Worm (Caenorhabditis elegans): ENCODE data around the gene mig-14.

- no peak for TF ChIP-seq F13C5.2 (tag; optimal IDR thresholded peaks at IDR 0.05)
- no peak for TF ChIP-seq ama-1 (optimal IDR thresholded peaks at IDR 0.05)
- TF ChIP-seq pes-1 (GFP tag; IDR thresholded peaks at IDR 0.05), result no peak
- TF ChIP-seq hmbx-1 (tag; optimal IDR thresholded peaks at IDR 0.05), result no peak
- TF ChIP-seq hnd-1 (tag; optimal IDR thresholded peaks at IDR 0.05), result no peak
- TF ChIP-seq hmg-4 (GFP tag; optimal IDR thresholded peaks at IDR 0.05), result no peak
- TF ChIP-seq tra-4 (tag; optimal IDR thresholded peaks at IDR 0.05), result no peak
- TF ChIP-seq sea-1 (GFP tag; conservative IDR thresholded peaks at IDR 0.05), result no peak
- TF ChIP-seq ets-7 (tag; optimal IDR thresholded peaks at IDR 0.05), result no peak
- TF ChIP-seq tbx-11 (GFP tag; IDR thresholded peaks at IDR 0.05), result no peak
- TF ChIP-seq tbx-37 (GFP tag; conservative IDR thresholded peaks at IDR 0.05), result no peak
- TF ChIP-seq B0310.2 (tag; optimal IDR thresholded peaks at IDR 0.05), result no peak
Measured at ce11 chrII:13783880-13784279, 42.3 kb downstream of the mig-14 start, which contains the start of gene C01B9.4.

All from whole organism, early embryonic.